Worm (Caenorhabditis elegans): ENCODE results near the gene Y37D8A.16.

DNA sequence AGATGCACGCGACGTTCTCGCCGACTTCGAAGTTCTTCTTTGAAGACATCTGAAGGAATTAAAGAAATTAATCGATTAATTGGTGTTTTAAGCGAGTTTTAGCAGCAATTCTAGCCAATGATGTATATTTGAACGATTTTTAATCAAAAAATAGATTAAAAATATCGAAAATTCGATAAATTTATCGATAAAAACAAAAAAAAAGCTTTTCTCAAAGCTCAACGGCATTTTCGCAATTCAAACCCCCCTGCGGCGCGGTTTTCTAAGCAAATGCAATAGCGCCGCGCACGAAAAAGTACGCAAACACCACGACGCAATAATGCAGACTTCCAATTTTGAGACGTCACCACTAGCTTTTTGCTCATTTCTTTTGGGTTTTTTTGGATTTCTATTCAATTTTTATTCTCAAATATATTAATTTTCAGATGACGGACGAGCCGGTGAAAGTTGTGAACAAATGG is 43.8 kb downstream of the Y37D8A.16 start, which contains the start of the genes mrg-1 and spcs-2:
- peak; percentile 41 for TF ChIP-seq hmg-4 (GFP tag; optimal IDR thresholded peaks at IDR 0.05)
- no peak for TF ChIP-seq scrt-1 (GFP tag; IDR thresholded peaks at IDR 0.05)
- TF ChIP-seq ama-1 (optimal IDR thresholded peaks at IDR 0.05), result no peak
- peak; percentile 3 for TF ChIP-seq ets-7 (tag; optimal IDR thresholded peaks at IDR 0.05)
- TF ChIP-seq ceh-13 (GFP tag; optimal IDR thresholded peaks at IDR 0.05), result peak; percentile 34
- TF ChIP-seq aly-1 (tag; optimal IDR thresholded peaks at IDR 0.05), result no peak
- peak; percentile 68; the same call in 1 of the 2 replicates for TF ChIP-seq flt-1 (GFP tag; IDR thresholded peaks at IDR 0.05)
- TF ChIP-seq hnd-1 (tag; optimal IDR thresholded peaks at IDR 0.05), result peak; percentile 48
- peak; percentile 69; the same call in 1 of the 2 replicates for TF ChIP-seq tbx-37 (GFP tag; conservative IDR thresholded peaks at IDR 0.05)
- TF ChIP-seq pes-1 (GFP tag; IDR thresholded peaks at IDR 0.05), result peak; percentile 81
- peak; percentile 33 for TF ChIP-seq hmbx-1 (tag; optimal IDR thresholded peaks at IDR 0.05)
- TF ChIP-seq sea-1 (GFP tag; conservative IDR thresholded peaks at IDR 0.05), result 0 out of 2 replicates have a peak, but pooled peaks have one; percentile 22
- TF ChIP-seq F13C5.2 (tag; optimal IDR thresholded peaks at IDR 0.05), result peak; percentile 91
- TF ChIP-seq ceh-36 (tag; optimal IDR thresholded peaks at IDR 0.05), result peak; percentile 54

Measured in whole organism, early embryonic.